Fruit fly (Drosophila melanogaster): ENCODE data around the gene Lsm12a.

dm6 chrX:12032136-12032682 lies 13.8 kb downstream of the Lsm12a start, which contains the start of gene Cyp318a1:
- TF ChIP-seq pdm3 (GFP tag; optimal IDR thresholded peaks at IDR 0.05) (no peak), CG16779 (tag; optimal IDR thresholded peaks at IDR 0.05) (no peak), CG6792 (GFP tag; optimal IDR thresholded peaks at IDR 0.05) (no peak), fd85E (GFP tag; optimal IDR thresholded peaks at IDR 0.05) (no peak), Blimp-1 (GFP tag; optimal IDR thresholded peaks at IDR 0.05) (no peak), Eip75B (GFP tag; optimal IDR thresholded peaks at IDR 0.05) (no peak), CG6808 (GFP tag; optimal IDR thresholded peaks at IDR 0.05) (no peak), CG15336 (GFP tag; IDR thresholded peaks at IDR 0.05) (no peak), Sox14 (GFP tag; optimal IDR thresholded peaks at IDR 0.05) (no peak), fd59A (GFP tag; optimal IDR thresholded peaks at IDR 0.05) (no peak), net (GFP tag; optimal IDR thresholded peaks at IDR 0.05) (no peak), achi (GFP tag; optimal IDR thresholded peaks at IDR 0.05) (no peak), CG4318 (GFP tag; optimal IDR thresholded peaks at IDR 0.05) (no peak), svp (GFP tag) (no peak)
